Worm (Caenorhabditis elegans) whole organism, late embryonic: ENCODE measurements around the gene ZK185.5.

ENCODE experiments used
- K09A11.1 ChIP-seq: sonication (generic microtip); optimal IDR thresholded peaks from 2 replicates; lab custom pipeline; 2017; ENCODE audit warnings: antibody characterized with exemption, mild to moderate bottlenecking, missing genetic modification characterization, missing compliant biosample characterization; ENCODE audit not compliant: insufficient read depth
- ceh-30 ChIP-seq: fragments of 150-350 bp; optimal IDR thresholded peaks from 2 replicates; lab custom pipeline; 2014; ENCODE audit warnings: missing biosample characterization, missing genetic modification characterization
- ceh-31 ChIP-seq: sonication (generic microtip); optimal IDR thresholded peaks from 2 replicates; lab custom pipeline; 2016; ENCODE audit warnings: missing genetic modification characterization, missing compliant biosample characterization
- ceh-45 ChIP-seq: fragments of 200-800 bp; sonication (Bioruptor generic); IDR thresholded peaks from 2 replicates; pipeline ENCODE4 v1.3.6; 2022; ENCODE audit warnings: missing genetic modification reagents, missing genetic modification characterization, missing compliant biosample characterization
- hlh-15 ChIP-seq: sonication (generic microtip); optimal IDR thresholded peaks from 2 replicates; lab custom pipeline; 2016; ENCODE audit warnings: missing genetic modification characterization, missing compliant biosample characterization
- lin-11 ChIP-seq: fragments of 200-800 bp; sonication (Bioruptor generic); optimal IDR thresholded peaks from 2 replicates; lab custom pipeline; 2018; ENCODE audit warnings: mild to moderate bottlenecking, missing genetic modification characterization, missing compliant biosample characterization
- pha-2 ChIP-seq: sonication (generic microtip); optimal IDR thresholded peaks from 2 replicates; lab custom pipeline; 2017; ENCODE audit warnings: mild to moderate bottlenecking, missing genetic modification characterization, missing compliant biosample characterization
- pha-4 ChIP-seq: fragments of 150-350 bp; optimal IDR thresholded peaks from 2 replicates; lab custom pipeline; 2018; ENCODE audit warnings: missing biosample characterization, missing genetic modification reagents, missing genetic modification characterization
- ztf-16 ChIP-seq: sonication (generic microtip); optimal IDR thresholded peaks from 2 replicates; lab custom pipeline; 2017; ENCODE audit warnings: missing genetic modification characterization, missing compliant biosample characterization

ce11 chrIV:4541195-4541594 lies 4.5 kb downstream of the ZK185.5 start:
- no peak for TF ChIP-seq pha-2 (tag; lab: Kevin White, UChicago)
- no peak for TF ChIP-seq hlh-15
- TF ChIP-seq ceh-31: no peak
- no peak for TF ChIP-seq K09A11.1 (tag; lab: Kevin White, UChicago)
- TF ChIP-seq pha-4 (tag; lab: Kevin White, UChicago): no peak
- TF ChIP-seq ceh-45 (GFP tag; lab: Robert Waterston, UW): no peak
- TF ChIP-seq ceh-30 (tag; lab: Kevin White, UChicago): no peak
- no peak for TF ChIP-seq ztf-16 (tag; lab: Kevin White, UChicago)
- no peak for TF ChIP-seq lin-11
